Fruit fly (Drosophila melanogaster) whole organism, prepupa: ENCODE data around the gene CG11369.

ENCODE experiments used
- Blimp-1 ChIP-seq: fragments of 200-800 bp; sonication (Bioruptor generic); optimal IDR thresholded peaks from 3 replicates; lab custom pipeline; 2017; ENCODE audit warnings: missing biosample characterization, missing genetic modification characterization, mild to moderate bottlenecking, moderate library complexity, missing genetic modification reagents
- CG15336 ChIP-seq: fragments of 200-800 bp; sonication (Bioruptor generic); IDR thresholded peaks from 2 replicates; pipeline ENCODE4 v1.3.6; 2022; ENCODE audit warnings: missing biosample characterization, missing genetic modification characterization
- CG6276 ChIP-seq: fragments of 200-800 bp; sonication (Bioruptor generic); optimal IDR thresholded peaks from 2 replicates; lab custom pipeline; 2017; ENCODE audit warnings: missing biosample characterization, mild to moderate bottlenecking, missing genetic modification characterization
- CG7368 ChIP-seq: fragments of 200-800 bp; sonication (Bioruptor generic); optimal IDR thresholded peaks from 3 replicates; lab custom pipeline; 2016; ENCODE audit warnings: missing biosample characterization, missing genetic modification characterization
- Lpt ChIP-seq: fragments of 200-800 bp; sonication (Bioruptor generic); optimal IDR thresholded peaks from 3 replicates; lab custom pipeline; 2016; ENCODE audit warnings: missing biosample characterization, missing genetic modification characterization
- Sox102F ChIP-seq: fragments of 200-800 bp; sonication (Bioruptor generic); optimal IDR thresholded peaks from 2 replicates; lab custom pipeline; 2016; ENCODE audit warnings: missing biosample characterization, mild to moderate bottlenecking, missing genetic modification characterization
- cyc ChIP-seq: fragments of 200-800 bp; sonication (Bioruptor generic); optimal IDR thresholded peaks from 3 replicates; lab custom pipeline; 2016; ENCODE audit warnings: missing biosample characterization, missing genetic modification characterization
- lz ChIP-seq: fragments of 200-800 bp; sonication (Bioruptor generic); optimal IDR thresholded peaks from 3 replicates; lab custom pipeline; 2016; ENCODE audit warnings: missing biosample characterization, missing genetic modification characterization

The CG11369 gene

dm6 chrX:7618195-7618594, 44.1 kb downstream of the CG11369 start (continued):
- TF ChIP-seq Sox102F (GFP tag; lab: Kevin White, UChicago), result peak; percentile 22
- TF ChIP-seq CG7368, result peak; percentile 1
- no peak for TF ChIP-seq Lpt (GFP tag; lab: Kevin White, UChicago)

DNA sequence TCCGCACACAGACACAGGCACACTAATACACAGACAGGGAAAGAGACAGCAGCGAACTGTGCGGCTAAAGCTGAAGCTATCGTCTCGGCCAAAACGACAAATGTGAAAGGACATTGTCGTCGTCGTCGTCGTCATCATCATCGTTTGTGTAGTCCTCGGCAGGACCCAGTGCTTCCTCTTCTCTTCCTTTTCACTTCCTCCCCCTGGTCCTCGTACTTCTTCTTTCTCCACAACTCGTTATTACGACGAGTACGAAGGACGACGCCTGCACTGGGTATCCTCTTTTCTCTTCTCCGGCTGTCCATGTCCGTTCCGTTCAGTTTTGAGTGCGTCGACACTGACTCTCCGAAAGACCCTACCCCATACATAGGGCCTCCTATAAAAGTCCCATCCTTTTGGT, 51.1 kb downstream of the CG11369 start:
- no peak for TF ChIP-seq cyc (GFP tag; lab: Kevin White, UChicago)
- TF ChIP-seq CG15336 (GFP tag; lab: Robert Waterston, UW), result no peak
- no peak for TF ChIP-seq Blimp-1 (GFP tag; lab: Kevin White, UChicago)
- no peak for TF ChIP-seq CG6276 (GFP tag; lab: Kevin White, UChicago)
- TF ChIP-seq lz (GFP tag; lab: Kevin White, UChicago), result no peak
